Fruit fly (Drosophila melanogaster) whole organism, embryonic: Measurements from ENCODE around the gene mei-P26.

Source experiments
- Aef1 ChIP-seq: fragments of 200-800 bp; sonication (Bioruptor generic); IDR thresholded peaks from 3 replicates; pipeline ENCODE4 v1.3.6; 2022; ENCODE audit warnings: missing biosample characterization, missing genetic modification characterization
- C15 ChIP-seq: fragments of 200-800 bp; sonication (Bioruptor generic); IDR thresholded peaks from 3 replicates; pipeline ENCODE4 v1.3.6; 2022; ENCODE audit warnings: missing biosample characterization, missing genetic modification characterization
- CG10431 ChIP-seq: fragments of 200-800 bp; sonication (Bioruptor generic); optimal IDR thresholded peaks from 3 replicates; lab custom pipeline; 2018; ENCODE audit warnings: missing biosample characterization, mild to moderate bottlenecking, missing genetic modification characterization
- CG14965 ChIP-seq: fragments of 200-800 bp; sonication (Bioruptor generic); optimal IDR thresholded peaks from 2 replicates; lab custom pipeline; 2016; ENCODE audit warnings: missing biosample characterization, missing genetic modification characterization, borderline replicate concordance
- CG1529 ChIP-seq: fragments of 200-800 bp; sonication (Bioruptor generic); optimal IDR thresholded peaks from 3 replicates; lab custom pipeline; 2018; ENCODE audit warnings: missing biosample characterization, missing genetic modification characterization
- CG15696 ChIP-seq: fragments of 200-800 bp; sonication (Bioruptor generic); optimal IDR thresholded peaks from 2 replicates; lab custom pipeline; 2019; ENCODE audit warnings: missing biosample characterization, mild to moderate bottlenecking, missing genetic modification characterization, moderate library complexity
- CG17568 ChIP-seq: fragments of 200-800 bp; sonication (Bioruptor generic); optimal IDR thresholded peaks from 2 replicates; lab custom pipeline; 2018; ENCODE audit warnings: missing biosample characterization, mild to moderate bottlenecking, missing genetic modification characterization, moderate library complexity
- CG1792 ChIP-seq: fragments of 200-800 bp; sonication (Bioruptor generic); optimal IDR thresholded peaks from 2 replicates; lab custom pipeline; 2016; ENCODE audit warnings: missing biosample characterization, missing genetic modification characterization
- CG18011 ChIP-seq: fragments of 200-800 bp; sonication (Bioruptor generic); optimal IDR thresholded peaks from 2 replicates; lab custom pipeline; 2017; ENCODE audit warnings: missing biosample characterization, missing genetic modification characterization, mild to moderate bottlenecking, moderate library complexity, missing genotype
- CG2889 ChIP-seq: fragments of 200-800 bp; sonication (Bioruptor generic); IDR thresholded peaks from 3 replicates; pipeline ENCODE4 v1.3.6; 2022; ENCODE audit warnings: missing biosample characterization, missing genetic modification characterization
- CG3847 ChIP-seq: fragments of 200-800 bp; sonication (Bioruptor generic); IDR thresholded peaks from 2 replicates; pipeline ENCODE4 v1.3.6; 2022; ENCODE audit warnings: missing biosample characterization, missing genetic modification characterization
- CG4282 ChIP-seq: fragments of 200-800 bp; sonication (Bioruptor generic); optimal IDR thresholded peaks from 2 replicates; lab custom pipeline; 2016; ENCODE audit warnings: missing biosample characterization, missing genetic modification characterization
- CG6683 ChIP-seq: fragments of 200-800 bp; sonication (Bioruptor generic); optimal IDR thresholded peaks from 2 replicates; lab custom pipeline; 2017; ENCODE audit warnings: missing biosample characterization, mild to moderate bottlenecking, missing genetic modification characterization, missing genetic modification reagents
- CG7556 ChIP-seq: fragments of 200-800 bp; sonication (Bioruptor generic); optimal IDR thresholded peaks from 2 replicates; lab custom pipeline; 2017; ENCODE audit warnings: missing biosample characterization, mild to moderate bottlenecking, missing genetic modification characterization
- CG7928 ChIP-seq: fragments of 200-800 bp; sonication (Bioruptor generic); optimal IDR thresholded peaks from 2 replicates; lab custom pipeline; 2017; ENCODE audit warnings: missing biosample characterization, mild to moderate bottlenecking, missing genetic modification characterization
- CG7963 ChIP-seq: fragments of 200-800 bp; sonication (Bioruptor generic); IDR thresholded peaks from 3 replicates; pipeline ENCODE4 v1.3.6; 2022; ENCODE audit warnings: missing biosample characterization, missing genetic modification characterization; ENCODE audit not compliant: partially characterized antibody
- CG8089 ChIP-seq: fragments of 200-800 bp; sonication (Bioruptor generic); optimal IDR thresholded peaks from 3 replicates; lab custom pipeline; 2016; ENCODE audit warnings: missing biosample characterization, missing genetic modification characterization
- CG9876 ChIP-seq: fragments of 200-800 bp; sonication (Bioruptor generic); optimal IDR thresholded peaks from 2 replicates; lab custom pipeline; 2016; ENCODE audit warnings: missing biosample characterization, missing genetic modification characterization
- D ChIP-seq, 2 experiments: fragments of 200-800 bp in 1 of 2; fragments of >200 bp in 1 of 2; sonication (Bioruptor generic) in 1 of 2; optimal IDR thresholded peaks; 2 replicates in 1 of 2; 3 replicates in 1 of 2; lab custom pipeline; 2017; ENCODE audit warnings: mild to moderate bottlenecking in 1 of 2, missing biosample characterization in 1 of 2, missing genetic modification characterization in 1 of 2, missing genetic modification reagents in 1 of 2
- D19A ChIP-seq: fragments of 200-800 bp; optimal IDR thresholded peaks from 3 replicates; lab custom pipeline; 2019; ENCODE audit warnings: missing biosample characterization, mild to moderate bottlenecking, missing genetic modification characterization, moderate library complexity
- ERR ChIP-seq: fragments of 200-800 bp; sonication (Bioruptor generic); optimal IDR thresholded peaks from 2 replicates; lab custom pipeline; 2016; ENCODE audit warnings: missing biosample characterization, missing genetic modification characterization
- HmgD ChIP-seq: fragments of 200-800 bp; sonication (Bioruptor generic); optimal IDR thresholded peaks from 3 replicates; lab custom pipeline; 2016; ENCODE audit warnings: missing biosample characterization, missing genetic modification characterization
- Med ChIP-seq: fragments of 200-800 bp; sonication (Bioruptor generic); peaks from one replicate; lab custom pipeline; 2016; ENCODE audit warnings: missing biosample characterization, missing genetic modification characterization, mild to moderate bottlenecking, inconsistent platforms, moderate library complexity
- Myb ChIP-seq: fragments of 200-800 bp; sonication (Bioruptor generic); optimal IDR thresholded peaks from 2 replicates; lab custom pipeline; 2016; ENCODE audit warnings: missing biosample characterization, missing genetic modification characterization
- NK7.1 ChIP-seq: fragments of 200-800 bp; sonication (Bioruptor generic); optimal IDR thresholded peaks from 3 replicates; lab custom pipeline; 2016; ENCODE audit warnings: missing biosample characterization, missing genetic modification characterization
- Oaz ChIP-seq: fragments of 200-800 bp; sonication (Bioruptor generic); IDR thresholded peaks from 2 replicates; pipeline ENCODE4 v1.3.6; 2022; ENCODE audit warnings: missing biosample characterization, missing genetic modification characterization
- Sry-δ ChIP-seq: fragments of 200-800 bp; sonication (Bioruptor generic); optimal IDR thresholded peaks from 2 replicates; lab custom pipeline; 2016; ENCODE audit warnings: missing biosample characterization, missing genetic modification characterization
- Trl ChIP-seq, 3 experiments: fragments of >200 bp in 2 of 3; fragments of 200-800 bp in 1 of 3; sonication (Bioruptor generic) in 1 of 3; optimal IDR thresholded peaks; 2 replicates in 1 of 3; 3 replicates in 2 of 3; lab custom pipeline; 2016 to 2017; ENCODE audit warnings: missing biosample characterization in 1 of 3, missing genetic modification characterization in 1 of 3
- abd-A ChIP-seq: fragments of 200-800 bp; sonication (Bioruptor generic); optimal IDR thresholded peaks from 3 replicates; lab custom pipeline; 2019; ENCODE audit warnings: missing biosample characterization, mild to moderate bottlenecking, missing genetic modification characterization, moderate library complexity
- ase ChIP-seq: fragments of 200-800 bp; sonication (Bioruptor generic); IDR thresholded peaks from 3 replicates; pipeline ENCODE4 v1.3.6; 2022; ENCODE audit warnings: missing biosample characterization, missing genetic modification characterization
- ato ChIP-seq: fragments of 200-800 bp; sonication (Bioruptor generic); IDR thresholded peaks from 2 replicates; pipeline ENCODE4 v1.3.6; 2022; ENCODE audit warnings: missing biosample characterization, missing genetic modification characterization; ENCODE audit not compliant: partially characterized antibody
- br ChIP-seq: fragments of >200 bp; optimal IDR thresholded peaks from 2 replicates; lab custom pipeline; 2017
- bsh ChIP-seq, 2 experiments: fragments of 200-800 bp; sonication (Bioruptor generic); optimal IDR thresholded peaks; 2 replicates each; lab custom pipeline; 2017 to 2018; ENCODE audit warnings: mild to moderate bottlenecking in 2 of 2, missing biosample characterization in 2 of 2, missing genetic modification characterization in 2 of 2, moderate library complexity in 1 of 2
- en ChIP-seq: fragments of 200-800 bp; sonication (Bioruptor generic); optimal IDR thresholded peaks from 2 replicates; lab custom pipeline; 2016; ENCODE audit warnings: missing biosample characterization, missing genetic modification characterization
- ewg ChIP-seq: fragments of 200-800 bp; sonication (Bioruptor generic); optimal IDR thresholded peaks from 3 replicates; lab custom pipeline; 2017; ENCODE audit warnings: mild to moderate bottlenecking, missing biosample characterization, missing genetic modification reagents, missing genetic modification characterization
- fd3F ChIP-seq: fragments of 200-800 bp; sonication (Bioruptor generic); optimal IDR thresholded peaks from 2 replicates; lab custom pipeline; 2018; ENCODE audit warnings: missing biosample characterization, mild to moderate bottlenecking, missing genetic modification characterization, moderate library complexity
- ftz-f1 ChIP-seq: fragments of 200-800 bp; sonication (Bioruptor generic); optimal IDR thresholded peaks from 2 replicates; lab custom pipeline; 2016; ENCODE audit warnings: missing biosample characterization, missing genetic modification characterization
- grn ChIP-seq: fragments of 200-800 bp; sonication (Bioruptor generic); optimal IDR thresholded peaks from 3 replicates; lab custom pipeline; 2017; ENCODE audit warnings: missing biosample characterization, missing genetic modification characterization
- gt ChIP-seq: fragments of 200-800 bp; sonication (Bioruptor generic); IDR thresholded peaks from 2 replicates; pipeline ENCODE4 v1.3.6; 2022; ENCODE audit warnings: missing biosample characterization, missing genetic modification characterization
- hkb ChIP-seq, 2 experiments: fragments of 200-800 bp in 1 of 2; fragments of >200 bp in 1 of 2; sonication (Bioruptor generic) in 1 of 2; IDR thresholded peaks in 1 of 2; optimal IDR thresholded peaks in 1 of 2; 2 replicates each; pipeline versions ENCODE4 v1.3.6 to Lab custom; 2017 to 2022; ENCODE audit warnings: missing biosample characterization in 1 of 2, missing genetic modification characterization in 1 of 2
- lola ChIP-seq, 3 experiments: fragments of >200 bp in 2 of 3; fragments of 200-800 bp in 1 of 3; sonication (Bioruptor generic) in 1 of 3; optimal IDR thresholded peaks; 2 replicates each; lab custom pipeline; 2017 to 2019; ENCODE audit warnings: missing biosample characterization in 3 of 3, missing genetic modification characterization in 3 of 3, mild to moderate bottlenecking in 1 of 3, moderate library complexity in 1 of 3
- lov ChIP-seq, 2 experiments: fragments of 200-800 bp in 1 of 2; fragments of >200 bp in 1 of 2; sonication (Bioruptor generic) in 1 of 2; IDR thresholded peaks in 1 of 2; optimal IDR thresholded peaks in 1 of 2; 2 replicates in 1 of 2; 3 replicates in 1 of 2; pipeline versions ENCODE4 v1.3.6 to Lab custom; 2017 to 2022; ENCODE audit warnings: missing biosample characterization in 1 of 2, missing genetic modification characterization in 1 of 2
- psq ChIP-seq: fragments of 200-800 bp; sonication (Bioruptor generic); optimal IDR thresholded peaks from 2 replicates; lab custom pipeline; 2017; ENCODE audit warnings: missing biosample characterization, missing genetic modification characterization
- sna ChIP-seq: fragments of 200-800 bp; sonication (Bioruptor generic); IDR thresholded peaks from 2 replicates; pipeline ENCODE4 v1.3.6; 2022; ENCODE audit warnings: missing biosample characterization, missing genetic modification characterization; ENCODE audit not compliant: partially characterized antibody
- sob ChIP-seq: fragments of 200-800 bp; sonication (Bioruptor generic); IDR thresholded peaks from 2 replicates; pipeline ENCODE4 v1.3.6; 2022; ENCODE audit warnings: missing biosample characterization, missing genetic modification characterization
- trem ChIP-seq: fragments of 200-800 bp; optimal IDR thresholded peaks from 3 replicates; lab custom pipeline; 2019; ENCODE audit warnings: missing biosample characterization, mild to moderate bottlenecking, missing genetic modification characterization, moderate library complexity

The mei-P26 gene

dm6 chrX:9201866-9202681, 39.0 kb downstream of the mei-P26 start (continued):
- TF ChIP-seq Aef1 (GFP tag; lab: Robert Waterston, UW) (peak; percentile 71; the same call in 2 of the 3 replicates), en (GFP tag; lab: Kevin White, UChicago) (no peak), bsh (GFP tag; optimal IDR thresholded peaks at IDR 0.05; lab: Kevin White, UChicago) (peak in 1 of 2 experiments; percentile 39), HmgD (GFP tag; lab: Kevin White, UChicago) (no peak), CG6683 (GFP tag; lab: Kevin White, UChicago) (peak; percentile 68), NK7.1 (GFP tag; lab: Kevin White, UChicago) (no peak), grn (peak; percentile 57), CG7556 (GFP tag; lab: Kevin White, UChicago) (peak; percentile 83), psq (GFP tag; lab: Kevin White, UChicago) (no peak), D19A (tag; lab: Kevin White, UChicago) (peak; percentile 70), hkb (optimal IDR thresholded peaks at IDR 0.05; lab: Kevin White, UChicago) (no peak), hkb (GFP tag; IDR thresholded peaks at IDR 0.05; lab: Robert Waterston, UW) (peak; percentile 64), ase (peak; percentile 59; the same call in 1 of the 3 replicates), gt (GFP tag; lab: Robert Waterston, UW) (no peak), CG2889 (GFP tag; lab: Robert Waterston, UW) (peak; percentile 69; the same call in 2 of the 3 replicates), fd3F (GFP tag; lab: Kevin White, UChicago) (peak; percentile 77), ERR (GFP tag; lab: Kevin White, UChicago) (no peak), CG4282 (GFP tag; lab: Kevin White, UChicago) (no peak), Trl (optimal IDR thresholded peaks at IDR 0.05; lab: Kevin White, UChicago) (peak in 1 of 2 experiments; percentile 9), Trl (GFP tag; optimal IDR thresholded peaks at IDR 0.05; lab: Kevin White, UChicago) (no peak), Med (peak; percentile 92), CG17568 (GFP tag; lab: Kevin White, UChicago) (peak; percentile 36), CG7963 (GFP tag; lab: Robert Waterston, UW) (no peak), Sry-δ (no peak), CG9876 (GFP tag; lab: Kevin White, UChicago) (no peak), trem (peak; percentile 24), CG15696 (tag; lab: Kevin White, UChicago) (peak; percentile 34), Oaz (GFP tag; lab: Robert Waterston, UW) (0 out of 2 replicates have a peak, but pooled peaks have one; percentile 19), CG18011 (GFP tag; lab: Kevin White, UChicago) (peak; percentile 63), CG14965 (GFP tag; lab: Kevin White, UChicago) (no peak), ato (GFP tag; lab: Robert Waterston, UW) (no peak), CG8089 (no peak), CG3847 (peak; percentile 90), Myb (GFP tag; lab: Kevin White, UChicago) (peak; percentile 28), lov (optimal IDR thresholded peaks at IDR 0.05; lab: Kevin White, UChicago) (no peak), lov (GFP tag; IDR thresholded peaks at IDR 0.05; lab: Robert Waterston, UW) (0 out of 3 replicates have a peak, but pooled peaks have one; percentile 42), ftz-f1 (GFP tag; lab: Kevin White, UChicago) (no peak), CG1792 (no peak), ewg (GFP tag; lab: Kevin White, UChicago) (peak; percentile 12), CG10431 (GFP tag; lab: Kevin White, UChicago) (no peak), br (lab: Kevin White, UChicago) (no peak), sob (GFP tag; lab: Robert Waterston, UW) (peak; percentile 84), D (optimal IDR thresholded peaks at IDR 0.05; lab: Kevin White, UChicago) (no peak), D (GFP tag; optimal IDR thresholded peaks at IDR 0.05; lab: Kevin White, UChicago) (no peak), abd-A (tag; lab: Kevin White, UChicago) (no peak), CG7928 (GFP tag; lab: Kevin White, UChicago) (peak; percentile 42), lola (GFP tag; optimal IDR thresholded peaks at IDR 0.05; lab: Kevin White, UChicago) (peak in 1 of 3 experiments; percentile 35), sna (GFP tag; lab: Robert Waterston, UW) (no peak), C15 (GFP tag; lab: Robert Waterston, UW) (peak; percentile 70), CG1529 (GFP tag; lab: Kevin White, UChicago) (no peak)
